Fruit fly (Drosophila melanogaster) whole organism, wandering third instar larva: ENCODE results near the gene wb.

Experiments used
- Abd-B ChIP-seq: fragments of >200 bp; optimal IDR thresholded peaks from 2 replicates; lab custom pipeline; 2017; ENCODE audit warnings: missing biosample characterization, missing genetic modification characterization
- Myc ChIP-seq: fragments of >200 bp; optimal IDR thresholded peaks from 2 replicates; lab custom pipeline; 2017
- Sp1 ChIP-seq: fragments of 200-800 bp; sonication (Bioruptor generic); optimal IDR thresholded peaks from 3 replicates; lab custom pipeline; 2019; ENCODE audit warnings: missing biosample characterization, mild to moderate bottlenecking, missing genetic modification characterization, moderate library complexity
- ey ChIP-seq: fragments of 200-800 bp; sonication (Bioruptor generic); optimal IDR thresholded peaks from 2 replicates; lab custom pipeline; 2016; ENCODE audit warnings: missing biosample characterization, missing genetic modification characterization
- pan ChIP-seq: fragments of >200 bp; optimal IDR thresholded peaks from 2 replicates; lab custom pipeline; 2017

- TF ChIP-seq Sp1 (GFP tag; lab: Kevin White, UChicago) (no peak), pan (lab: Kevin White, UChicago) (no peak), Myc (lab: Kevin White, UChicago) (no peak), Abd-B (GFP tag; lab: Kevin White, UChicago) (no peak), ey (GFP tag; lab: Kevin White, UChicago) (no peak)
Observed at dm6 chr2L:14230538-14230937, 32.3 kb upstream of the wb start.
